Worm (Caenorhabditis elegans) whole organism, L4 larva: ENCODE measurements around the gene M03B6.4.

Source experiments
- D1046.2 ChIP-seq: fragments of 200-800 bp; sonication (Bioruptor generic); IDR thresholded peaks from 2 replicates; pipeline ENCODE4 v1.3.6; 2022; ENCODE audit warnings: missing genetic modification characterization, missing compliant biosample characterization
- F10B5.3 ChIP-seq: sonication (generic microtip); optimal IDR thresholded peaks from 2 replicates; lab custom pipeline; 2016; ENCODE audit warnings: mild to moderate bottlenecking, missing genetic modification characterization, missing compliant biosample characterization
- F44E2.7 ChIP-seq: fragments of 200-800 bp; sonication (Bioruptor generic); IDR thresholded peaks from 2 replicates; pipeline ENCODE4 v2.1.2; 2022; ENCODE audit warnings: missing genetic modification characterization, missing compliant biosample characterization
- T20F7.1 ChIP-seq: fragments of 200-800 bp; sonication (Bioruptor generic); optimal IDR thresholded peaks from 2 replicates; lab custom pipeline; 2018; ENCODE audit warnings: mild to moderate bottlenecking, missing genetic modification characterization, missing compliant biosample characterization
- ZK546.5 ChIP-seq, 2 experiments: sonication (generic microtip); optimal IDR thresholded peaks; 2 replicates each; lab custom pipeline; 2017; ENCODE audit warnings: missing biosample characterization in 2 of 2, missing genetic modification characterization in 2 of 2
- arid-1 ChIP-seq: fragments of 200-800 bp; sonication (Bioruptor generic); conservative IDR thresholded peaks from 2 replicates; pipeline ENCODE4 v1.3.6; 2022; ENCODE audit warnings: missing genetic modification reagents, missing genetic modification characterization, missing compliant biosample characterization
- attf-4 ChIP-seq: sonication (generic microtip); optimal IDR thresholded peaks from 3 replicates; lab custom pipeline; 2017; ENCODE audit warnings: missing biosample characterization, missing genetic modification characterization
- ceh-20 ChIP-seq: fragments of 200-800 bp; sonication (Bioruptor generic); IDR thresholded peaks from 2 replicates; pipeline ENCODE4 v1.3.6; 2022; ENCODE audit warnings: missing genetic modification reagents, missing genetic modification characterization, missing compliant biosample characterization
- ceh-44 ChIP-seq: fragments of 200-800 bp; sonication (Bioruptor generic); IDR thresholded peaks from 2 replicates; pipeline ENCODE4 v1.3.6; 2022; ENCODE audit warnings: missing genetic modification reagents, missing genetic modification characterization, missing compliant biosample characterization
- cey-2 ChIP-seq: sonication (generic microtip); optimal IDR thresholded peaks from 3 replicates; lab custom pipeline; 2017; ENCODE audit warnings: missing genetic modification characterization, mild to moderate bottlenecking, missing compliant biosample characterization, antibody characterized with exemption, borderline replicate concordance; ENCODE audit not compliant: insufficient read depth
- daf-16 ChIP-seq, 3 experiments: sonication (generic microtip); optimal IDR thresholded peaks; 2 replicates each; lab custom pipeline; 2016 to 2017; ENCODE audit warnings: missing genetic modification characterization in 3 of 3, missing genetic modification reagents in 3 of 3, mild to moderate bottlenecking in 2 of 3, missing compliant biosample characterization in 2 of 3, missing biosample characterization in 1 of 3, moderate library complexity in 1 of 3
- daf-8 ChIP-seq: fragments of 200-800 bp; sonication (Bioruptor generic); IDR thresholded peaks from 2 replicates; pipeline ENCODE4 v1.3.6; 2022; ENCODE audit warnings: missing genetic modification characterization, missing compliant biosample characterization
- dmd-6 ChIP-seq: fragments of 200-800 bp; sonication (Bioruptor generic); IDR thresholded peaks from 2 replicates; pipeline ENCODE4 v1.3.6; 2022; ENCODE audit warnings: missing genetic modification reagents, missing genetic modification characterization, missing compliant biosample characterization
- dmd-8 ChIP-seq: fragments of 200-800 bp; sonication (Bioruptor generic); IDR thresholded peaks from 2 replicates; pipeline ENCODE4 v1.3.6; 2022; ENCODE audit warnings: missing genetic modification characterization, missing compliant biosample characterization
- dpl-1 ChIP-seq: fragments of 150-350 bp; optimal IDR thresholded peaks from 2 replicates; lab custom pipeline; 2014; ENCODE audit warnings: missing biosample characterization, missing genetic modification reagents, missing genetic modification characterization
- dve-1 ChIP-seq: sonication (generic microtip); optimal IDR thresholded peaks from 2 replicates; lab custom pipeline; 2017; ENCODE audit warnings: antibody characterized with exemption, mild to moderate bottlenecking, missing genetic modification characterization, missing compliant biosample characterization; ENCODE audit not compliant: insufficient read depth
- egl-43 ChIP-seq: fragments of 200-800 bp; sonication (Bioruptor generic); IDR thresholded peaks from 2 replicates; pipeline ENCODE4 v1.3.6; 2022; ENCODE audit warnings: missing genetic modification reagents, missing genetic modification characterization, missing compliant biosample characterization
- hlh-11 ChIP-seq: fragments of 200-800 bp; sonication (Bioruptor generic); optimal IDR thresholded peaks from 2 replicates; lab custom pipeline; 2018; ENCODE audit warnings: mild to moderate bottlenecking, missing genetic modification characterization, missing compliant biosample characterization
- hlh-30 ChIP-seq: sonication (generic microtip); optimal IDR thresholded peaks from 2 replicates; lab custom pipeline; 2017; ENCODE audit warnings: antibody characterized with exemption, mild to moderate bottlenecking, missing genetic modification characterization, missing compliant biosample characterization; ENCODE audit not compliant: insufficient read depth
- lin-39 ChIP-seq: fragments of 150-350 bp; optimal IDR thresholded peaks from 2 replicates; lab custom pipeline; 2014; ENCODE audit warnings: missing biosample characterization, missing genetic modification reagents, missing genetic modification characterization
- lsy-2 ChIP-seq, 2 experiments: fragments of 150-350 bp in 1 of 2; sonication (generic microtip) in 1 of 2; optimal IDR thresholded peaks; 2 replicates each; lab custom pipeline; 2014 to 2017; ENCODE audit warnings: missing biosample characterization in 2 of 2, missing genetic modification characterization in 2 of 2
- mep-1 ChIP-seq: fragments of 150-350 bp; sonication (generic microtip); optimal IDR thresholded peaks from 3 replicates; lab custom pipeline; 2014; ENCODE audit warnings: missing biosample characterization, missing genetic modification characterization
- mes-2 ChIP-seq: sonication (generic microtip); optimal IDR thresholded peaks from 2 replicates; lab custom pipeline; 2016; ENCODE audit warnings: missing genotype, mild to moderate bottlenecking, missing genetic modification characterization, missing compliant biosample characterization; ENCODE audit not compliant: poor library complexity, severe bottlenecking
- mxl-2 ChIP-seq: fragments of 200-800 bp; sonication (Bioruptor generic); conservative IDR thresholded peaks from 2 replicates; pipeline ENCODE4 v1.3.6; 2022; ENCODE audit warnings: missing genetic modification reagents, missing genetic modification characterization, missing compliant biosample characterization
- mxl-3 ChIP-seq: fragments of 200-800 bp; sonication (Bioruptor generic); optimal IDR thresholded peaks from 2 replicates; lab custom pipeline; 2018; ENCODE audit warnings: mild to moderate bottlenecking, missing genetic modification characterization, missing compliant biosample characterization
- nhr-28 ChIP-seq: fragments of 150-350 bp; optimal IDR thresholded peaks from 2 replicates; lab custom pipeline; 2014; ENCODE audit warnings: missing biosample characterization, missing genetic modification characterization
- nhr-6 ChIP-seq: fragments of 150-350 bp; optimal IDR thresholded peaks from 2 replicates; lab custom pipeline; 2014; ENCODE audit warnings: missing biosample characterization, missing genetic modification characterization
- nhr-77 ChIP-seq: fragments of 150-350 bp; optimal IDR thresholded peaks from 2 replicates; lab custom pipeline; 2014; ENCODE audit warnings: missing biosample characterization, missing genetic modification characterization
- pha-4 ChIP-seq, 2 experiments: fragments of 150-350 bp in 1 of 2; fragments of 200-800 bp in 1 of 2; sonication (Bioruptor generic) in 1 of 2; IDR thresholded peaks in 1 of 2; optimal IDR thresholded peaks in 1 of 2; 2 replicates each; pipeline versions ENCODE4 v1.3.6 to Lab custom; 2014 to 2022; ENCODE audit warnings: missing genetic modification characterization in 2 of 2, missing genetic modification reagents in 2 of 2, missing biosample characterization in 1 of 2, missing compliant biosample characterization in 1 of 2
- php-3 ChIP-seq: fragments of 200-800 bp; sonication (Bioruptor generic); IDR thresholded peaks from 2 replicates; pipeline ENCODE4 v1.3.6; 2022; ENCODE audit warnings: missing genetic modification reagents, missing genetic modification characterization, missing compliant biosample characterization
- pqm-1 ChIP-seq: sonication (generic microtip); optimal IDR thresholded peaks from 2 replicates; lab custom pipeline; 2017; ENCODE audit warnings: missing biosample characterization, missing genetic modification characterization
- snpc-1.2 ChIP-seq: fragments of 200-800 bp; sonication (Bioruptor generic); IDR thresholded peaks from 2 replicates; pipeline ENCODE4 v1.3.6; 2022; ENCODE audit warnings: missing genetic modification reagents, missing genetic modification characterization, missing compliant biosample characterization
- snpc-4 ChIP-seq: fragments of 150-350 bp; optimal IDR thresholded peaks from 2 replicates; lab custom pipeline; 2014; ENCODE audit warnings: missing biosample characterization, missing genetic modification characterization
- unc-130 ChIP-seq: sonication (generic microtip); optimal IDR thresholded peaks from 2 replicates; lab custom pipeline; 2016; ENCODE audit warnings: missing genetic modification reagents, missing genetic modification characterization, missing compliant biosample characterization
- unc-39 ChIP-seq: sonication (generic microtip); optimal IDR thresholded peaks from 2 replicates; lab custom pipeline; 2017; ENCODE audit warnings: missing biosample characterization, missing genetic modification characterization
- unc-62 ChIP-seq, 3 experiments: fragments of 150-350 bp in 1 of 3; sonication (generic microtip); optimal IDR thresholded peaks in 2 of 3; peaks in 1 of 3; 1 replicate in 1 of 3; 2 replicates in 2 of 3; lab custom pipeline; 2014 to 2017; ENCODE audit warnings: missing biosample characterization in 3 of 3, missing genetic modification characterization in 3 of 3, missing genetic modification reagents in 3 of 3, missing genotype in 1 of 3
- zfp-2 ChIP-seq: sonication (generic microtip); optimal IDR thresholded peaks from 2 replicates; lab custom pipeline; 2016; ENCODE audit warnings: mild to moderate bottlenecking, missing genetic modification characterization, missing compliant biosample characterization

M03B6.4 gene

ce11 chrX:13882639-13883038, 24.0 kb downstream of the M03B6.4 start, which contains the start of gene hlb-1:
hlb-1 (minus strand) TSS chrX:13882739.
- TF ChIP-seq nhr-77 (tag; lab: Kevin White, UChicago) (no peak), dpl-1 (no peak), snpc-4 (tag; lab: Kevin White, UChicago) (no peak), mxl-2 (GFP tag; lab: Robert Waterston, UW) (no peak), unc-62 (GFP tag; optimal IDR thresholded peaks at IDR 0.05 in 1 of 2; lab: Kevin White, UChicago) (peak in 1 of 2 experiments; percentile 3), unc-62 (tag; optimal IDR thresholded peaks at IDR 0.05; lab: Kevin White, UChicago) (no peak)

- no peak for TF ChIP-seq lin-39
- no peak for TF ChIP-seq daf-16 (GFP tag; optimal IDR thresholded peaks at IDR 0.05; lab: Kevin White, UChicago)
- peak; percentile 36 for TF ChIP-seq daf-16 (tag; optimal IDR thresholded peaks at IDR 0.05; lab: Kevin White, UChicago)
- TF ChIP-seq dve-1 (tag; lab: Kevin White, UChicago), result peak; percentile 55
- TF ChIP-seq snpc-1.2 (GFP tag; lab: Robert Waterston, UW), result no peak
- no peak for TF ChIP-seq dmd-8 (GFP tag; lab: Robert Waterston, UW)
- TF ChIP-seq hlh-11, result peak; percentile 41
- no peak for TF ChIP-seq zfp-2 (tag; lab: Kevin White, UChicago)
- no peak for TF ChIP-seq unc-39 (tag; lab: Kevin White, UChicago)
- peak; percentile 34; the same call in 1 of the 2 replicates for TF ChIP-seq dmd-6
- TF ChIP-seq F10B5.3 (tag; lab: Kevin White, UChicago), result no peak
- TF ChIP-seq php-3 (GFP tag; lab: Robert Waterston, UW), result peak; percentile 88
- TF ChIP-seq ZK546.5 (tag; optimal IDR thresholded peaks at IDR 0.05; lab: Kevin White, UChicago), result no peak
- TF ChIP-seq, all 104 proteins: peak for 5
These were observed 25.5 kb downstream of the M03B6.4 start for ce11 chrX:13884157-13884556.

ce11 chrX:13885131-13885530, 26.5 kb downstream of the M03B6.4 start:
- TF ChIP-seq mxl-2 (GFP tag; lab: Robert Waterston, UW) (no peak), pha-4 (GFP tag; IDR thresholded peaks at IDR 0.05; lab: Robert Waterston, UW) (no peak), pha-4 (tag; optimal IDR thresholded peaks at IDR 0.05; lab: Kevin White, UChicago) (peak; percentile 1), nhr-77 (tag; lab: Kevin White, UChicago) (peak; percentile 15), mxl-3 (GFP tag; lab: Kevin White, UChicago) (peak; percentile 65), nhr-28 (tag; lab: Kevin White, UChicago) (peak; percentile 95), ceh-44 (GFP tag; lab: Robert Waterston, UW) (no peak), unc-62 (GFP tag; optimal IDR thresholded peaks at IDR 0.05 in 1 of 2; lab: Kevin White, UChicago) (peak in 1 of 2 experiments; percentile 34), unc-62 (tag; optimal IDR thresholded peaks at IDR 0.05; lab: Kevin White, UChicago) (no peak), dmd-6 (0 out of 2 replicates have a peak, but pooled peaks have one; percentile 31), nhr-6 (tag; lab: Kevin White, UChicago) (peak; percentile 87), hlh-30 (tag; lab: Kevin White, UChicago) (peak; percentile 56), T20F7.1 (GFP tag; lab: Kevin White, UChicago) (no peak), pqm-1 (tag; lab: Kevin White, UChicago) (peak; percentile 88), mep-1 (peak; percentile 46), mes-2 (tag; lab: Kevin White, UChicago) (peak; percentile 42), dve-1 (tag; lab: Kevin White, UChicago) (peak; percentile 69), daf-16 (GFP tag; optimal IDR thresholded peaks at IDR 0.05; lab: Kevin White, UChicago) (no peak), daf-16 (tag; optimal IDR thresholded peaks at IDR 0.05; lab: Kevin White, UChicago) (peak; percentile 88), hlh-11 (peak; percentile 71), attf-4 (tag; lab: Kevin White, UChicago) (no peak)

ce11 chrX:13886195-13886594, 27.6 kb downstream of the M03B6.4 start:
- 0 out of 2 replicates have a peak, but pooled peaks have one; percentile 10 for TF ChIP-seq dmd-6
- 0 out of 2 replicates have a peak, but pooled peaks have one; percentile 22 for TF ChIP-seq F44E2.7 (GFP tag; lab: Robert Waterston, UW)
- no peak for TF ChIP-seq unc-130
- peak; percentile 47; the same call in 1 of the 2 replicates for TF ChIP-seq dmd-8 (GFP tag; lab: Robert Waterston, UW)
- no peak for TF ChIP-seq snpc-4 (tag; lab: Kevin White, UChicago)
- no peak; the same call in 1 of the 2 replicates for TF ChIP-seq egl-43
- TF ChIP-seq lin-39, result no peak
- TF ChIP-seq mxl-3 (GFP tag; lab: Kevin White, UChicago), result no peak
- no peak for TF ChIP-seq lsy-2 (tag; optimal IDR thresholded peaks at IDR 0.05; lab: Kevin White, UChicago)
- TF ChIP-seq ceh-20 (GFP tag; lab: Robert Waterston, UW), result no peak
- no peak for TF ChIP-seq D1046.2 (GFP tag; lab: Robert Waterston, UW)
- 0 out of 2 replicates have a peak, but pooled peaks have one; percentile 42 for TF ChIP-seq arid-1 (GFP tag; lab: Robert Waterston, UW)
- TF ChIP-seq daf-8 (GFP tag; lab: Robert Waterston, UW), result no peak
- TF ChIP-seq zfp-2 (tag; lab: Kevin White, UChicago), result no peak
- TF ChIP-seq cey-2 (tag; lab: Kevin White, UChicago), result no peak
